Fruit fly (Drosophila melanogaster) whole organism, embryonic: Measurements from ENCODE around the gene mbt.

Experiments used
- CG12659 ChIP-seq: fragments of 200-800 bp; sonication (Bioruptor generic); optimal IDR thresholded peaks from 3 replicates; lab custom pipeline; 2017; ENCODE audit warnings: mild to moderate bottlenecking, missing biosample characterization, missing genetic modification reagents, missing genetic modification characterization
- CG13624 ChIP-seq: fragments of 200-800 bp; sonication (Bioruptor generic); optimal IDR thresholded peaks from 2 replicates; lab custom pipeline; 2016; ENCODE audit warnings: missing biosample characterization, missing genetic modification characterization
- CG14014 ChIP-seq: fragments of 200-800 bp; sonication (Bioruptor generic); IDR thresholded peaks from 2 replicates; pipeline ENCODE4 v1.3.6; 2022; ENCODE audit warnings: missing biosample characterization, missing genetic modification characterization
- CG1529 ChIP-seq: fragments of 200-800 bp; sonication (Bioruptor generic); optimal IDR thresholded peaks from 3 replicates; lab custom pipeline; 2018; ENCODE audit warnings: missing biosample characterization, missing genetic modification characterization
- CG16779 ChIP-seq: fragments of 200-800 bp; sonication (Bioruptor generic); IDR thresholded peaks from 2 replicates; pipeline ENCODE4 v1.3.6; 2022; ENCODE audit warnings: missing biosample characterization, missing genetic modification characterization
- CG16813 ChIP-seq: fragments of 200-800 bp; sonication (Bioruptor generic); IDR thresholded peaks from 3 replicates; pipeline ENCODE4 v1.3.6; 2022; ENCODE audit warnings: missing biosample characterization, missing genetic modification characterization; ENCODE audit not compliant: partially characterized antibody
- CG16863 ChIP-seq: fragments of 200-800 bp; sonication (Bioruptor generic); optimal IDR thresholded peaks from 3 replicates; lab custom pipeline; 2016; ENCODE audit warnings: missing biosample characterization, missing genetic modification characterization
- CG17359 ChIP-seq: fragments of 200-800 bp; sonication (Bioruptor generic); optimal IDR thresholded peaks from 3 replicates; lab custom pipeline; 2018; ENCODE audit warnings: missing biosample characterization, mild to moderate bottlenecking, missing genetic modification characterization, moderate library complexity
- CG2712 ChIP-seq: fragments of 200-800 bp; optimal IDR thresholded peaks from 3 replicates; lab custom pipeline; 2019; ENCODE audit warnings: missing biosample characterization, mild to moderate bottlenecking, missing genetic modification characterization, moderate library complexity
- CG5953 ChIP-seq: fragments of 200-800 bp; sonication (Bioruptor generic); IDR thresholded peaks from 2 replicates; pipeline ENCODE4 v1.3.6; 2022; ENCODE audit warnings: missing biosample characterization, missing genetic modification characterization
- CG6175 ChIP-seq: fragments of 200-800 bp; sonication (Bioruptor generic); IDR thresholded peaks from 3 replicates; pipeline ENCODE4 v1.3.6; 2022; ENCODE audit warnings: missing biosample characterization, missing genetic modification characterization
- CG7786 ChIP-seq: fragments of 200-800 bp; sonication (Bioruptor generic); optimal IDR thresholded peaks from 2 replicates; lab custom pipeline; 2016; ENCODE audit warnings: missing biosample characterization, missing genetic modification characterization
- CG9437 ChIP-seq: fragments of 200-800 bp; sonication (Bioruptor generic); optimal IDR thresholded peaks from 2 replicates; lab custom pipeline; 2018; ENCODE audit warnings: missing biosample characterization, mild to moderate bottlenecking, missing genetic modification characterization
- CG9609 ChIP-seq: fragments of 200-800 bp; sonication (Bioruptor generic); optimal IDR thresholded peaks from 3 replicates; lab custom pipeline; 2016; ENCODE audit warnings: missing biosample characterization, missing genetic modification characterization
- CG9797 ChIP-seq: fragments of 200-800 bp; sonication (Bioruptor generic); optimal IDR thresholded peaks from 3 replicates; lab custom pipeline; 2018; ENCODE audit warnings: missing biosample characterization, mild to moderate bottlenecking, missing genetic modification characterization
- CHES-1-like ChIP-seq: fragments of 200-800 bp; sonication (Bioruptor generic); optimal IDR thresholded peaks from 2 replicates; lab custom pipeline; 2016; ENCODE audit warnings: missing biosample characterization, missing genetic modification characterization
- Deaf1 ChIP-seq: fragments of 200-800 bp; optimal IDR thresholded peaks from 3 replicates; lab custom pipeline; 2019; ENCODE audit warnings: missing biosample characterization, mild to moderate bottlenecking, missing genetic modification characterization, moderate library complexity
- Eip74EF ChIP-seq, 2 experiments: fragments of 200-800 bp in 1 of 2; fragments of >200 bp in 1 of 2; sonication (Bioruptor generic) in 1 of 2; optimal IDR thresholded peaks; 2 replicates each; lab custom pipeline; 2017 to 2019; ENCODE audit warnings: missing biosample characterization in 2 of 2, missing genetic modification characterization in 2 of 2, mild to moderate bottlenecking in 1 of 2, moderate library complexity in 1 of 2
- Ets97D ChIP-seq: fragments of 200-800 bp; sonication (Bioruptor generic); optimal IDR thresholded peaks from 3 replicates; lab custom pipeline; 2016; ENCODE audit warnings: missing biosample characterization, missing genetic modification characterization
- H15 ChIP-seq: fragments of 200-800 bp; sonication (Bioruptor generic); IDR thresholded peaks from 3 replicates; pipeline ENCODE4 v1.3.6; 2022; ENCODE audit warnings: missing biosample characterization, missing genetic modification characterization
- Hr78 ChIP-seq, 2 experiments: fragments of 200-800 bp in 1 of 2; fragments of >200 bp in 1 of 2; sonication (Bioruptor generic) in 1 of 2; optimal IDR thresholded peaks; 2 replicates each; lab custom pipeline; 2017 to 2019; ENCODE audit warnings: missing biosample characterization in 2 of 2, missing genetic modification characterization in 2 of 2, mild to moderate bottlenecking in 1 of 2, moderate library complexity in 1 of 2
- MBD-R2 ChIP-seq: fragments of 200-800 bp; sonication (Bioruptor generic); IDR thresholded peaks from 2 replicates; pipeline ENCODE4 v1.3.6; 2022; ENCODE audit warnings: missing biosample characterization, missing genetic modification characterization
- Myb ChIP-seq: fragments of 200-800 bp; sonication (Bioruptor generic); optimal IDR thresholded peaks from 2 replicates; lab custom pipeline; 2016; ENCODE audit warnings: missing biosample characterization, missing genetic modification characterization
- Nf-YA ChIP-seq: fragments of 200-800 bp; sonication (Bioruptor generic); IDR thresholded peaks from 2 replicates; pipeline ENCODE4 v1.3.6; 2022; ENCODE audit warnings: missing biosample characterization, missing genetic modification characterization
- Oaz ChIP-seq: fragments of 200-800 bp; sonication (Bioruptor generic); IDR thresholded peaks from 2 replicates; pipeline ENCODE4 v1.3.6; 2022; ENCODE audit warnings: missing biosample characterization, missing genetic modification characterization
- Rfx ChIP-seq: fragments of 200-800 bp; sonication (Bioruptor generic); IDR thresholded peaks from 2 replicates; pipeline ENCODE4 v1.3.6; 2022; ENCODE audit warnings: missing biosample characterization, missing genetic modification characterization
- Rx ChIP-seq: fragments of 200-800 bp; sonication (Bioruptor generic); IDR thresholded peaks from 2 replicates; pipeline ENCODE4 v1.3.6; 2022; ENCODE audit warnings: missing biosample characterization, missing genetic modification characterization
- ash1 ChIP-seq: fragments of 200-800 bp; sonication (Bioruptor generic); optimal IDR thresholded peaks from 2 replicates; lab custom pipeline; 2018; ENCODE audit warnings: missing biosample characterization, mild to moderate bottlenecking, missing genetic modification characterization
- bowl ChIP-seq: fragments of 200-800 bp; sonication (Bioruptor generic); IDR thresholded peaks from 2 replicates; pipeline ENCODE4 v1.3.6; 2022; ENCODE audit warnings: missing biosample characterization, missing genetic modification characterization
- bsh ChIP-seq, 2 experiments: fragments of 200-800 bp; sonication (Bioruptor generic); optimal IDR thresholded peaks; 2 replicates each; lab custom pipeline; 2017 to 2018; ENCODE audit warnings: mild to moderate bottlenecking in 2 of 2, missing biosample characterization in 2 of 2, missing genetic modification characterization in 2 of 2, moderate library complexity in 1 of 2
- chif ChIP-seq, 2 experiments: fragments of 200-800 bp; sonication (Bioruptor generic); optimal IDR thresholded peaks; 3 replicates each; lab custom pipeline; 2016; ENCODE audit warnings: missing biosample characterization in 2 of 2, missing genetic modification characterization in 2 of 2
- ci ChIP-seq: fragments of 200-800 bp; sonication (Bioruptor generic); IDR thresholded peaks from 3 replicates; pipeline ENCODE4 v1.3.6; 2022; ENCODE audit warnings: missing biosample characterization, missing genetic modification characterization
- croc ChIP-seq: fragments of 200-800 bp; sonication (Bioruptor generic); conservative IDR thresholded peaks from 3 replicates; pipeline ENCODE4 v1.3.6; 2022; ENCODE audit warnings: missing biosample characterization, missing genetic modification characterization
- dati ChIP-seq: fragments of 200-800 bp; sonication (Bioruptor generic); IDR thresholded peaks from 2 replicates; pipeline ENCODE4 v1.3.6; 2022; ENCODE audit warnings: missing biosample characterization, missing genetic modification characterization
- emc ChIP-seq: fragments of 200-800 bp; sonication (Bioruptor generic); optimal IDR thresholded peaks from 2 replicates; lab custom pipeline; 2016; ENCODE audit warnings: missing biosample characterization, missing genetic modification characterization
- exex ChIP-seq: fragments of 200-800 bp; sonication (Bioruptor generic); optimal IDR thresholded peaks from 4 replicates; lab custom pipeline; 2018; ENCODE audit warnings: missing biosample characterization, mild to moderate bottlenecking, missing genetic modification characterization, moderate library complexity
- fru ChIP-seq: fragments of >200 bp; optimal IDR thresholded peaks from 2 replicates; lab custom pipeline; 2017
- h ChIP-seq: fragments of >200 bp; optimal IDR thresholded peaks from 2 replicates; lab custom pipeline; 2017
- hth ChIP-seq: fragments of >200 bp; optimal IDR thresholded peaks from 2 replicates; lab custom pipeline; 2017; ENCODE audit warnings: inconsistent platforms
- lmd ChIP-seq: fragments of 200-800 bp; sonication (Bioruptor generic); IDR thresholded peaks from 2 replicates; pipeline ENCODE4 v1.3.6; 2022; ENCODE audit warnings: missing biosample characterization, missing genetic modification characterization
- mirr ChIP-seq: fragments of 200-800 bp; sonication (Bioruptor generic); optimal IDR thresholded peaks from 3 replicates; lab custom pipeline; 2018; ENCODE audit warnings: missing biosample characterization, mild to moderate bottlenecking, missing genetic modification characterization
- nau ChIP-seq: fragments of 200-800 bp; sonication (Bioruptor generic); optimal IDR thresholded peaks from 3 replicates; lab custom pipeline; 2017; ENCODE audit warnings: missing biosample characterization, mild to moderate bottlenecking, missing genetic modification characterization, missing genetic modification reagents
- pfk ChIP-seq: fragments of 200-800 bp; sonication (Bioruptor generic); optimal IDR thresholded peaks from 2 replicates; lab custom pipeline; 2018; ENCODE audit warnings: missing biosample characterization, mild to moderate bottlenecking, missing genetic modification characterization, moderate library complexity
- psq ChIP-seq: fragments of 200-800 bp; sonication (Bioruptor generic); optimal IDR thresholded peaks from 2 replicates; lab custom pipeline; 2017; ENCODE audit warnings: missing biosample characterization, missing genetic modification characterization
- schlank ChIP-seq: fragments of 200-800 bp; sonication (Bioruptor generic); optimal IDR thresholded peaks from 2 replicates; lab custom pipeline; 2018; ENCODE audit warnings: missing biosample characterization, mild to moderate bottlenecking, missing genetic modification characterization
- slou ChIP-seq: fragments of 200-800 bp; sonication (Bioruptor generic); optimal IDR thresholded peaks from 3 replicates; lab custom pipeline; 2016; ENCODE audit warnings: missing biosample characterization, missing genetic modification characterization
- tap ChIP-seq: fragments of 200-800 bp; optimal IDR thresholded peaks from 3 replicates; lab custom pipeline; 2019; ENCODE audit warnings: missing biosample characterization, mild to moderate bottlenecking, missing genetic modification characterization, moderate library complexity
- twi ChIP-seq: fragments of 200-800 bp; optimal IDR thresholded peaks from 2 replicates; lab custom pipeline; 2019; ENCODE audit warnings: missing biosample characterization, mild to moderate bottlenecking, missing genetic modification characterization, moderate library complexity
- vfl ChIP-seq: fragments of 200-800 bp; sonication (Bioruptor generic); optimal IDR thresholded peaks from 2 replicates; lab custom pipeline; 2016; ENCODE audit warnings: missing biosample characterization, missing genetic modification characterization

Gene mbt

dm6 chrX:16637594-16638485 lies 27.4 kb downstream of the mbt start, which contains the start of gene RpS19a (continued):
- peak; percentile 85 for TF ChIP-seq nau (GFP tag; lab: Kevin White, UChicago)
- peak; percentile 34; the same call in 2 of the 3 replicates for TF ChIP-seq croc (GFP tag; lab: Robert Waterston, UW)
- TF ChIP-seq H15 = peak; percentile 67; the same call in 2 of the 3 replicates
- peak; percentile 38 for TF ChIP-seq twi (tag; lab: Kevin White, UChicago)
- peak; percentile 72 for TF ChIP-seq Nf-YA
- no peak for TF ChIP-seq h (lab: Kevin White, UChicago)
- peak; percentile 95 for TF ChIP-seq ci (GFP tag; lab: Robert Waterston, UW)
- TF ChIP-seq ash1 (GFP tag; lab: Kevin White, UChicago) = peak; percentile 86
- TF ChIP-seq CG6175 (GFP tag; lab: Robert Waterston, UW) = peak; percentile 73
- TF ChIP-seq pfk (GFP tag; lab: Kevin White, UChicago) = peak; percentile 80
- TF ChIP-seq Deaf1 = peak; percentile 33
- peak; percentile 37 for TF ChIP-seq CG7786 (GFP tag; lab: Kevin White, UChicago)
- TF ChIP-seq CG9609 (GFP tag; lab: Kevin White, UChicago) = peak; percentile 19
- TF ChIP-seq chif (GFP tag; optimal IDR thresholded peaks at IDR 0.05; lab: Kevin White, UChicago) = peak in 1 of 2 experiments; percentile 55
- TF ChIP-seq Ets97D (GFP tag; lab: Kevin White, UChicago) = peak; percentile 99
- peak; percentile 30 for TF ChIP-seq CG16863 (GFP tag; lab: Kevin White, UChicago)
- TF ChIP-seq CG9797 = peak; percentile 47
- TF ChIP-seq exex (tag; lab: Kevin White, UChicago) = peak; percentile 55
- TF ChIP-seq hth (lab: Kevin White, UChicago) = no peak
- TF ChIP-seq CG16779 (GFP tag; lab: Robert Waterston, UW) = 0 out of 2 replicates have a peak, but pooled peaks have one; percentile 66
- no peak; the same call in 1 of the 2 replicates for TF ChIP-seq MBD-R2 (GFP tag; lab: Robert Waterston, UW)
- peak; percentile 55 for TF ChIP-seq Oaz (GFP tag; lab: Robert Waterston, UW)
- peak; percentile 85 for TF ChIP-seq schlank (tag; lab: Kevin White, UChicago)
- no peak for TF ChIP-seq emc
- TF ChIP-seq CG14014 = peak; percentile 72
- no peak for TF ChIP-seq psq (GFP tag; lab: Kevin White, UChicago)
- TF ChIP-seq Hr78 (GFP tag; optimal IDR thresholded peaks at IDR 0.05; lab: Kevin White, UChicago) = peak in 1 of 2 experiments; percentile 18
- no peak for TF ChIP-seq CHES-1-like (GFP tag; lab: Kevin White, UChicago)
- 0 out of 2 replicates have a peak, but pooled peaks have one; percentile 46 for TF ChIP-seq dati (GFP tag; lab: Robert Waterston, UW)
- TF ChIP-seq CG12659 (GFP tag; lab: Kevin White, UChicago) = peak; percentile 84
- no peak for TF ChIP-seq fru (lab: Kevin White, UChicago)
- peak; percentile 26 for TF ChIP-seq lmd
- peak; percentile 62 for TF ChIP-seq CG17359
- peak; percentile 82 for TF ChIP-seq Rx
- peak; percentile 39 for TF ChIP-seq slou
- peak; percentile 91 for TF ChIP-seq mirr (GFP tag; lab: Kevin White, UChicago)
- TF ChIP-seq CG1529 (GFP tag; lab: Kevin White, UChicago) = peak; percentile 81
- no peak for TF ChIP-seq CG16813
- TF ChIP-seq CG9437 (GFP tag; lab: Kevin White, UChicago) = peak; percentile 74
- peak; percentile 15 to 64 for TF ChIP-seq bsh (GFP tag; optimal IDR thresholded peaks at IDR 0.05; lab: Kevin White, UChicago)
- peak; percentile 75 for TF ChIP-seq CG5953 (GFP tag; lab: Robert Waterston, UW)
- TF ChIP-seq bowl (GFP tag; lab: Robert Waterston, UW) = peak; percentile 47; the same call in 1 of the 2 replicates
- TF ChIP-seq Rfx (GFP tag; lab: Robert Waterston, UW) = peak; percentile 87
- peak; percentile 5 for TF ChIP-seq Myb (GFP tag; lab: Kevin White, UChicago)
- TF ChIP-seq vfl (GFP tag; lab: Kevin White, UChicago) = peak; percentile 32
- peak; percentile 50 for TF ChIP-seq tap (tag; lab: Kevin White, UChicago)
- peak in 1 of 2 experiments; percentile 76 for TF ChIP-seq Eip74EF (GFP tag; optimal IDR thresholded peaks at IDR 0.05; lab: Kevin White, UChicago)
- peak; percentile 27 for TF ChIP-seq CG13624 (GFP tag; lab: Kevin White, UChicago)
- TF ChIP-seq CG2712 (tag; lab: Kevin White, UChicago) = peak; percentile 39
